Worm (Caenorhabditis elegans) whole organism, dauer: ENCODE results near the gene acbp-8.
"Not testable (repeated sequence)": the region's sequence is repeated elsewhere in the genome, so short reads cannot be mapped to it uniquely, and the experiment has no call there.

ENCODE experiments used
- unc-62 ChIP-seq: sonication (generic microtip); optimal IDR thresholded peaks from 2 replicates; lab custom pipeline; 2017; ENCODE audit warnings: missing biosample characterization, missing genetic modification reagents, missing genetic modification characterization

The acbp-8 gene

ce11 chrIII:2628690-2629089 is at the start of gene acbp-8:
Gene acbp-8, plus strand, starts transcription at chrIII:2629013.
- TF ChIP-seq unc-62 (GFP tag; lab: Kevin White, UChicago), result no peak

ce11 chrIII:2586193-2586592 is 42.6 kb upstream of the acbp-8 start, which contains the start of gene gpa-17:
Gene gpa-17, plus strand, starts transcription at chrIII:2586555.
- TF ChIP-seq unc-62 (GFP tag; lab: Kevin White, UChicago), result no peak

ce11 chrIII:2596984-2597454 is 31.8 kb upstream of the acbp-8 start, which contains the start of gene apb-1:
Gene apb-1, minus strand, starts transcription at chrIII:2597034.
- TF ChIP-seq unc-62 (GFP tag; lab: Kevin White, UChicago), result no peak

ce11 chrIII:2597753-2598152 is 31.1 kb upstream of the acbp-8 start, which contains the start of gene mdt-19:
Gene mdt-19, plus strand, starts transcription at chrIII:2598053.
- TF ChIP-seq unc-62 (GFP tag; lab: Kevin White, UChicago), result no peak

- TF ChIP-seq unc-62 (GFP tag; lab: Kevin White, UChicago), result no peak
These were observed 30.2 kb upstream of the acbp-8 start for ce11 chrIII:2598491-2599065.

ce11 chrIII:2603671-2604070 is 25.1 kb upstream of the acbp-8 start, which contains the start of gene Y71H2B.11:
Gene Y71H2B.11, plus strand, starts transcription at chrIII:2603971.
- TF ChIP-seq unc-62 (GFP tag; lab: Kevin White, UChicago), result no peak

- TF ChIP-seq unc-62 (GFP tag; lab: Kevin White, UChicago), result not testable (repeated sequence)
These were observed 21.1 kb upstream of the acbp-8 start, which contains the start of gene Y71H2B.5 for ce11 chrIII:2607717-2608116. Gene Y71H2B.5, plus strand, starts transcription at chrIII:2608017.

- no peak for TF ChIP-seq unc-62 (GFP tag; lab: Kevin White, UChicago)
These were observed 12.6 kb upstream of the acbp-8 start for ce11 chrIII:2616212-2616611.

ce11 chrIII:2618663-2619062 is 10.2 kb upstream of the acbp-8 start, which contains the start of gene Y71H2B.4:
Gene Y71H2B.4, plus strand, starts transcription at chrIII:2618963.
- TF ChIP-seq unc-62 (GFP tag; lab: Kevin White, UChicago), result no peak

ce11 chrIII:2619559-2619958 is 9.3 kb upstream of the acbp-8 start, which contains the start of gene ppfr-4:
Gene ppfr-4, plus strand, starts transcription at chrIII:2619936.
- TF ChIP-seq unc-62 (GFP tag; lab: Kevin White, UChicago), result no peak

- no peak for TF ChIP-seq unc-62 (GFP tag; lab: Kevin White, UChicago)
These were observed 5.9 kb upstream of the acbp-8 start, which contains the start of gene Y71H2B.2 for ce11 chrIII:2622870-2623269. Gene Y71H2B.2, plus strand, starts transcription at chrIII:2623170.

- no peak for TF ChIP-seq unc-62 (GFP tag; lab: Kevin White, UChicago)
These were observed 4.1 kb downstream of the acbp-8 start for ce11 chrIII:2632819-2633398.

ce11 chrIII:2634577-2634976 is 5.8 kb downstream of the acbp-8 start:
- TF ChIP-seq unc-62 (GFP tag; lab: Kevin White, UChicago), result no peak

ce11 chrIII:2636137-2636536 is 7.3 kb downstream of the acbp-8 start, which contains the start of gene zmp-2:
Gene zmp-2, plus strand, starts transcription at chrIII:2636383.
- no peak for TF ChIP-seq unc-62 (GFP tag; lab: Kevin White, UChicago)

ce11 chrIII:2641659-2642058 is 12.8 kb downstream of the acbp-8 start:
- TF ChIP-seq unc-62 (GFP tag; lab: Kevin White, UChicago), result no peak

- TF ChIP-seq unc-62 (GFP tag; lab: Kevin White, UChicago), result no peak
These were observed 18.5 kb downstream of the acbp-8 start for ce11 chrIII:2647194-2647925.
